Worm (Caenorhabditis elegans) whole organism, young adult: ENCODE measurements around the gene F23F1.2.

ENCODE experiments used
- B0336.3 ChIP-seq: fragments of 200-800 bp; sonication (Bioruptor generic); IDR thresholded peaks from 2 replicates; pipeline ENCODE4 v1.3.6; 2022; ENCODE audit warnings: missing genetic modification characterization, missing compliant biosample characterization
- C06A6.2 ChIP-seq: fragments of 200-800 bp; sonication (Bioruptor generic); conservative IDR thresholded peaks from 2 replicates; pipeline ENCODE4 v1.3.6; 2022; ENCODE audit warnings: missing genetic modification characterization, missing compliant biosample characterization
- F10E7.11 ChIP-seq: sonication (generic microtip); optimal IDR thresholded peaks from 2 replicates; lab custom pipeline; 2017; ENCODE audit warnings: mild to moderate bottlenecking, missing genetic modification characterization, moderate library complexity, missing compliant biosample characterization
- F33H1.4 ChIP-seq: fragments of 200-800 bp; sonication (Bioruptor generic); IDR thresholded peaks from 2 replicates; pipeline ENCODE4 v1.3.6; 2022; ENCODE audit warnings: missing genetic modification reagents, missing genetic modification characterization, missing compliant biosample characterization
- F37B4.10 ChIP-seq: fragments of 200-800 bp; sonication (Bioruptor generic); IDR thresholded peaks from 2 replicates; pipeline ENCODE4 v1.3.6; 2022; ENCODE audit warnings: missing genetic modification characterization, missing compliant biosample characterization
- F55B11.4 ChIP-seq: sonication (generic microtip); optimal IDR thresholded peaks from 2 replicates; lab custom pipeline; 2016; ENCODE audit warnings: missing compliant biosample characterization, missing genetic modification characterization, borderline replicate concordance; ENCODE audit not compliant: insufficient read depth
- F57C9.4 ChIP-seq: sonication (generic microtip); optimal IDR thresholded peaks from 2 replicates; lab custom pipeline; 2017; ENCODE audit warnings: mild to moderate bottlenecking, missing genetic modification characterization, missing compliant biosample characterization
- K12H6.12 ChIP-seq: fragments of 200-800 bp; sonication (Bioruptor generic); optimal IDR thresholded peaks from 2 replicates; lab custom pipeline; 2018; ENCODE audit warnings: mild to moderate bottlenecking, missing genetic modification characterization, missing compliant biosample characterization
- T26A5.8 ChIP-seq: sonication (generic microtip); optimal IDR thresholded peaks from 2 replicates; lab custom pipeline; 2016; ENCODE audit warnings: missing genetic modification characterization, missing compliant biosample characterization
- Y67H2A.10 ChIP-seq: fragments of 200-800 bp; sonication (Bioruptor generic); conservative IDR thresholded peaks from 2 replicates; pipeline ENCODE4 v1.3.6; 2022; ENCODE audit warnings: missing genetic modification reagents, missing genetic modification characterization, missing compliant biosample characterization
- ZK185.1 ChIP-seq: sonication (generic microtip); optimal IDR thresholded peaks from 2 replicates; lab custom pipeline; 2016; ENCODE audit warnings: mild to moderate bottlenecking, missing genetic modification characterization, missing compliant biosample characterization; ENCODE audit not compliant: poor library complexity, severe bottlenecking
- atf-7 ChIP-seq: sonication (generic microtip); optimal IDR thresholded peaks from 2 replicates; lab custom pipeline; 2017; ENCODE audit warnings: mild to moderate bottlenecking, missing genetic modification characterization, missing compliant biosample characterization
- bed-2 ChIP-seq: fragments of 200-800 bp; sonication (Bioruptor generic); IDR thresholded peaks from 2 replicates; pipeline ENCODE4 v1.3.6; 2022; ENCODE audit warnings: missing genetic modification reagents, missing genetic modification characterization, missing compliant biosample characterization
- ceh-100 ChIP-seq: fragments of 200-800 bp; sonication (Bioruptor generic); IDR thresholded peaks from 2 replicates; pipeline ENCODE4 v1.3.6; 2022; ENCODE audit warnings: missing genetic modification reagents, missing genetic modification characterization, missing compliant biosample characterization
- ceh-40 ChIP-seq: fragments of 200-800 bp; sonication (Bioruptor generic); IDR thresholded peaks from 2 replicates; pipeline ENCODE4 v1.3.6; 2022; ENCODE audit warnings: missing genetic modification characterization, missing compliant biosample characterization
- ceh-58 ChIP-seq: fragments of 200-800 bp; sonication (Bioruptor generic); IDR thresholded peaks from 2 replicates; pipeline ENCODE4 v1.3.6; 2022; ENCODE audit warnings: missing genetic modification characterization, missing compliant biosample characterization
- die-1 ChIP-seq: sonication (generic microtip); optimal IDR thresholded peaks from 2 replicates; lab custom pipeline; 2016; ENCODE audit warnings: missing genotype, mild to moderate bottlenecking, missing genetic modification characterization, missing compliant biosample characterization
- dpl-1 ChIP-seq: fragments of 150-350 bp; optimal IDR thresholded peaks from 2 replicates; lab custom pipeline; 2014; ENCODE audit warnings: missing biosample characterization, missing genetic modification reagents, missing genetic modification characterization
- efl-1 ChIP-seq: fragments of 150-350 bp; optimal IDR thresholded peaks from 2 replicates; lab custom pipeline; 2014; ENCODE audit warnings: missing biosample characterization, missing genetic modification reagents, missing genetic modification characterization
- egl-18 ChIP-seq: fragments of 200-800 bp; sonication (Bioruptor generic); IDR thresholded peaks from 2 replicates; pipeline ENCODE4 v1.3.6; 2022; ENCODE audit warnings: missing genetic modification reagents, missing genetic modification characterization, missing compliant biosample characterization
- egl-44 ChIP-seq: fragments of 200-800 bp; sonication (Bioruptor generic); IDR thresholded peaks from 2 replicates; pipeline ENCODE4 v1.3.6; 2022; ENCODE audit warnings: missing genetic modification reagents, missing genetic modification characterization, missing compliant biosample characterization
- egrh-3 ChIP-seq: fragments of 200-800 bp; sonication (Bioruptor generic); IDR thresholded peaks from 2 replicates; pipeline ENCODE4 v1.3.6; 2022; ENCODE audit warnings: missing genetic modification reagents, missing genetic modification characterization, missing compliant biosample characterization
- ekl-4 ChIP-seq: fragments of 200-800 bp; sonication (Bioruptor generic); IDR thresholded peaks from 2 replicates; pipeline ENCODE4 v1.3.6; 2022; ENCODE audit warnings: missing genetic modification reagents, missing genetic modification characterization, missing compliant biosample characterization
- fkh-3 ChIP-seq: sonication (generic microtip); optimal IDR thresholded peaks from 2 replicates; lab custom pipeline; 2016; ENCODE audit warnings: mild to moderate bottlenecking, missing genetic modification characterization, missing compliant biosample characterization
- hlh-12 ChIP-seq: sonication (generic microtip); optimal IDR thresholded peaks from 2 replicates; lab custom pipeline; 2016; ENCODE audit warnings: missing genetic modification characterization, missing compliant biosample characterization
- hmg-1.2 ChIP-seq: fragments of 200-800 bp; sonication (Bioruptor generic); IDR thresholded peaks from 2 replicates; pipeline ENCODE4 v1.3.6; 2022; ENCODE audit warnings: missing genetic modification reagents, missing genetic modification characterization, missing compliant biosample characterization
- lin-54 ChIP-seq: fragments of 200-800 bp; sonication (Bioruptor generic); optimal IDR thresholded peaks from 2 replicates; lab custom pipeline; 2018; ENCODE audit warnings: mild to moderate bottlenecking, missing genetic modification characterization, missing compliant biosample characterization
- lsy-27 ChIP-seq: sonication (generic microtip); optimal IDR thresholded peaks from 2 replicates; lab custom pipeline; 2017; ENCODE audit warnings: missing genetic modification characterization, mild to moderate bottlenecking, missing compliant biosample characterization, antibody characterized with exemption, missing genotype, borderline replicate concordance; ENCODE audit not compliant: insufficient read depth
- madf-3 ChIP-seq: fragments of 200-800 bp; sonication (Bioruptor generic); IDR thresholded peaks from 2 replicates; pipeline ENCODE4 v1.3.6; 2022; ENCODE audit warnings: missing genetic modification reagents, missing genetic modification characterization, missing compliant biosample characterization
- madf-6 ChIP-seq: fragments of 200-800 bp; sonication (Bioruptor generic); IDR thresholded peaks from 2 replicates; pipeline ENCODE4 v1.3.6; 2022; ENCODE audit warnings: missing genetic modification reagents, missing genetic modification characterization, missing compliant biosample characterization
- mxl-1 ChIP-seq: sonication (generic microtip); optimal IDR thresholded peaks from 2 replicates; lab custom pipeline; 2016; ENCODE audit warnings: missing genetic modification characterization, missing compliant biosample characterization
- nfyb-1 ChIP-seq: fragments of 200-800 bp; sonication (Bioruptor generic); IDR thresholded peaks from 2 replicates; pipeline ENCODE4 v1.3.6; 2022; ENCODE audit warnings: missing genetic modification reagents, missing genetic modification characterization, missing compliant biosample characterization
- nhr-120 ChIP-seq: fragments of 200-800 bp; sonication (Bioruptor generic); IDR thresholded peaks from 2 replicates; pipeline ENCODE4 v1.3.6; 2022; ENCODE audit warnings: missing genetic modification characterization, missing compliant biosample characterization
- pbrm-1 ChIP-seq: fragments of 200-800 bp; sonication (Bioruptor generic); IDR thresholded peaks from 2 replicates; pipeline ENCODE4 v1.3.6; 2022; ENCODE audit warnings: missing genetic modification reagents, missing genetic modification characterization, missing compliant biosample characterization
- pha-4 ChIP-seq: fragments of 150-350 bp; sonication (generic microtip); optimal IDR thresholded peaks from 2 replicates; lab custom pipeline; 2014; ENCODE audit warnings: missing biosample characterization, missing genetic modification reagents, missing genetic modification characterization
- sea-2 ChIP-seq: fragments of 200-800 bp; sonication (Bioruptor generic); IDR thresholded peaks from 2 replicates; pipeline ENCODE4 v1.3.6; 2022; ENCODE audit warnings: missing genetic modification characterization, missing compliant biosample characterization
- tbp1 ChIP-seq: fragments of 200-800 bp; sonication (Bioruptor generic); optimal IDR thresholded peaks from 2 replicates; lab custom pipeline; 2018; ENCODE audit warnings: mild to moderate bottlenecking, missing genetic modification characterization, missing compliant biosample characterization
- tlf-1 ChIP-seq: fragments of 200-800 bp; sonication (Bioruptor generic); optimal IDR thresholded peaks from 2 replicates; lab custom pipeline; 2018; ENCODE audit warnings: mild to moderate bottlenecking, missing genetic modification characterization, missing compliant biosample characterization
- unc-62 ChIP-seq: fragments of 150-350 bp; optimal IDR thresholded peaks from 2 replicates; lab custom pipeline; 2014; ENCODE audit warnings: missing biosample characterization, missing genetic modification reagents, missing genetic modification characterization
- xnd-1 ChIP-seq: sonication (generic microtip); optimal IDR thresholded peaks from 2 replicates; lab custom pipeline; 2016; ENCODE audit warnings: missing genotype, missing genetic modification reagents, missing genetic modification characterization, missing compliant biosample characterization
- ztf-28 ChIP-seq: fragments of 200-800 bp; sonication (Bioruptor generic); IDR thresholded peaks from 2 replicates; pipeline ENCODE4 v1.3.6; 2022; ENCODE audit warnings: missing genetic modification reagents, missing genetic modification characterization, missing compliant biosample characterization

Gene F23F1.2

DNA sequence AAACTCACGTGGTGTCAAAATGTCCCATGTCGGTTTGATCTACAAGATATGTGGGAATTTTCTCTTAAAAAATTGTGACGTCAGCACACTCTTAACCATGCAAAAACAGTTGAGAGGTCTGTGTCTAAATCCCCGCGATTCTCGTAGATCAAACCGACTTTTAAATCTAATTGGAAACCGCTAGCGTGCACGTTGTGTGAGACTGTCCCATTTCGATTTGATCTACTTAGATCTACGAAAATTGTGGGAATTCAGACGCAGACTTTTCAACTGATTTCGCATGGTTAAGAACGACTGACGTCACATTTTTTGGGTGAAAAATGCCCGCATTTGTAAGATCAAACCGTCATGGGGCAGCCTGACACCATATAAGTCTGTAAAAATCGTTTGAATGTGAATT lies 23.9 kb downstream of the F23F1.2 start:
- no peak for TF ChIP-seq ceh-58
- TF ChIP-seq unc-62 = no peak
- TF ChIP-seq efl-1 (GFP tag; lab: Kevin White, UChicago) = peak; percentile 10
- peak; percentile 66 for TF ChIP-seq madf-6
- peak; percentile 55; the same call in 1 of the 2 replicates for TF ChIP-seq pbrm-1
- TF ChIP-seq F37B4.10 (GFP tag; lab: Robert Waterston, UW) = no peak
- TF ChIP-seq lsy-27 = no peak
- no peak for TF ChIP-seq ceh-100 (GFP tag; lab: Robert Waterston, UW)
- peak; percentile 17 for TF ChIP-seq xnd-1
- TF ChIP-seq ZK185.1 (tag; lab: Kevin White, UChicago) = no peak
- no peak for TF ChIP-seq Y67H2A.10 (GFP tag; lab: Robert Waterston, UW)
- TF ChIP-seq mxl-1 (tag; lab: Kevin White, UChicago) = no peak
- no peak for TF ChIP-seq egl-18 (GFP tag; lab: Robert Waterston, UW)
- TF ChIP-seq lin-54 = no peak
- peak; percentile 59; the same call in 1 of the 2 replicates for TF ChIP-seq B0336.3 (GFP tag; lab: Robert Waterston, UW)
- TF ChIP-seq dpl-1 (GFP tag; lab: Kevin White, UChicago) = peak; percentile 16
- no peak for TF ChIP-seq F57C9.4 (tag; lab: Kevin White, UChicago)
- TF ChIP-seq ekl-4 (GFP tag; lab: Robert Waterston, UW) = 0 out of 2 replicates have a peak, but pooled peaks have one; percentile 45
- no peak for TF ChIP-seq F55B11.4 (tag; lab: Kevin White, UChicago)

DNA sequence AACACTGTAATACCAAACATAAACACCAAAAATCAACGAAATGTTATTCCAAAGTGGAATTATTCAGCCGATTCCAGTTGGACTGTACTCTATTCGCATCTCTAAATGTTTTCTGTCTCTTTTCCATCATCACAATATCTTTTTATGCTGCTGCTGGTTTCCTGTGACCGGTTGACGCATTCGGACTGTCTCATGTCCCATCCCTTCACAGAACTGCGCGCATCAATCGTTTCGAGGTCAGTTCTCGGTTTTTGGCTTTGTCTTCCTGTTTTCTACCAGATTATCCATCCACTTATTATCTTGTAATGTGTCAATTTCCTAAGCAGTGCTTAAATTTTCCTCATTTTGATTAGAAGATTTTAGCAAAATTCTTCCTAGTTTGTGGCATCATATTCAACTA lies 26.0 kb downstream of the F23F1.2 start:
- TF ChIP-seq mxl-1 (tag; lab: Kevin White, UChicago) (no peak), nfyb-1 (GFP tag; lab: Robert Waterston, UW) (no peak), fkh-3 (tag; lab: Kevin White, UChicago) (no peak), tbp1 (GFP tag; lab: Kevin White, UChicago) (no peak), atf-7 (tag; lab: Kevin White, UChicago) (no peak), egl-44 (no peak), F33H1.4 (GFP tag; lab: Robert Waterston, UW) (no peak), C06A6.2 (no peak), ceh-40 (GFP tag; lab: Robert Waterston, UW) (no peak), sea-2 (GFP tag; lab: Robert Waterston, UW) (no peak), pha-4 (tag; lab: Kevin White, UChicago) (no peak), F37B4.10 (GFP tag; lab: Robert Waterston, UW) (no peak), bed-2 (GFP tag; lab: Robert Waterston, UW) (no peak), hlh-12 (no peak)

DNA sequence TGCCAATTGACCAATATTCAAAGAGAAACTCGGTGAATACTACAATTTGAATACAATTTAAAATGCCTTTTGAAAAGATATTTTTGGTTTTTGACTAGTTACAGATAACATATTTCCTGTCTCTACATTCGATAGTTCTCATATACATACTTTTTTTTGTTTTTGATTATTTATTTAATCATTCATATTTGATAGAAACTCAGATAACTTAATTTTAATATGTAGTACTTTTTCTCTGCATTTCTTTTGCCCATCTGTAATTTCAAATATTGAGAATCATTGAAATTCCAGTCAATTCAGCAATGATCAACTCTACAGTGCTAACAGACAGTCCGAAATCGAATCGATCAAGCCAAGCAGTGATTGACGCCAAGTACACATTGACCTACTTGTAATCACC lies 27.0 kb downstream of the F23F1.2 start, which contains the start of gene C23H3.2:
Gene C23H3.2 (plus strand): TSS at position 301 of the 400 bp plus-strand sequence.
- TF ChIP-seq tlf-1 (GFP tag; lab: Kevin White, UChicago) (no peak), T26A5.8 (tag; lab: Kevin White, UChicago) (no peak), egrh-3 (no peak), nhr-120 (GFP tag; lab: Robert Waterston, UW) (no peak), hmg-1.2 (GFP tag; lab: Robert Waterston, UW) (no peak), die-1 (no peak), lin-54 (no peak), K12H6.12 (tag; lab: Kevin White, UChicago) (no peak), ztf-28 (no peak), madf-3 (no peak), F10E7.11 (tag; lab: Kevin White, UChicago) (no peak)
